Fruit fly (Drosophila melanogaster) whole organism, wandering third instar larva: ENCODE results near the gene Sgs1.

Experiments
- Abd-B ChIP-seq: fragments of >200 bp; optimal IDR thresholded peaks from 2 replicates; lab custom pipeline; 2017; ENCODE audit warnings: missing biosample characterization, missing genetic modification characterization
- CG32264 ChIP-seq: fragments of 200-800 bp; sonication (Bioruptor generic); optimal IDR thresholded peaks from 2 replicates; lab custom pipeline; 2016; ENCODE audit warnings: missing biosample characterization, missing genetic modification characterization
- CG9705 ChIP-seq: fragments of 200-800 bp; sonication (Bioruptor generic); optimal IDR thresholded peaks from 2 replicates; lab custom pipeline; 2018; ENCODE audit warnings: missing biosample characterization, mild to moderate bottlenecking, missing genetic modification characterization
- CrebA ChIP-seq: fragments of 200-800 bp; sonication (Bioruptor generic); optimal IDR thresholded peaks from 2 replicates; lab custom pipeline; 2016; ENCODE audit warnings: missing biosample characterization, mild to moderate bottlenecking, missing genetic modification characterization, borderline replicate concordance
- Dfd ChIP-seq: fragments of >200 bp; optimal IDR thresholded peaks from 2 replicates; lab custom pipeline; 2017; ENCODE audit warnings: missing biosample characterization, missing genetic modification characterization
- Dif ChIP-seq: fragments of 200-275, 200-300 bp; sonication (Bioruptor generic); optimal IDR thresholded peaks from 2 replicates; lab custom pipeline; 2018; ENCODE audit warnings: missing biosample characterization, missing genetic modification characterization; ENCODE audit not compliant: partially characterized antibody
- GATAd ChIP-seq: sonication (Bioruptor generic); optimal IDR thresholded peaks from 2 replicates; lab custom pipeline; 2016; ENCODE audit warnings: missing biosample characterization, missing genetic modification characterization
- HLH106 ChIP-seq: fragments of 200-800 bp; optimal IDR thresholded peaks from 3 replicates; lab custom pipeline; 2019; ENCODE audit warnings: missing biosample characterization, mild to moderate bottlenecking, missing genetic modification characterization, moderate library complexity
- Hnf4 ChIP-seq: fragments of 200-800 bp; sonication (Bioruptor generic); optimal IDR thresholded peaks from 2 replicates; lab custom pipeline; 2016; ENCODE audit warnings: missing biosample characterization, mild to moderate bottlenecking, missing genetic modification characterization
- Hr78 ChIP-seq: fragments of >200 bp; optimal IDR thresholded peaks from 2 replicates; lab custom pipeline; 2017; ENCODE audit warnings: missing biosample characterization, missing genetic modification characterization
- Hr83 ChIP-seq: fragments of 200-300 bp; sonication (Bioruptor generic); optimal IDR thresholded peaks from 2 replicates; lab custom pipeline; 2016; ENCODE audit warnings: missing biosample characterization, mild to moderate bottlenecking, missing genetic modification characterization, moderate library complexity; ENCODE audit not compliant: poor library complexity, severe bottlenecking
- Jra ChIP-seq: sonication (Bioruptor generic); optimal IDR thresholded peaks from 2 replicates; lab custom pipeline; 2016; ENCODE audit warnings: missing biosample characterization, missing genetic modification characterization
- Mio ChIP-seq: sonication (Bioruptor generic); optimal IDR thresholded peaks from 2 replicates; lab custom pipeline; 2016; ENCODE audit warnings: missing biosample characterization, missing genetic modification characterization
- Myc ChIP-seq: fragments of >200 bp; optimal IDR thresholded peaks from 2 replicates; lab custom pipeline; 2017
- N ChIP-seq: fragments of >200 bp; optimal IDR thresholded peaks from 2 replicates; lab custom pipeline; 2018; ENCODE audit warnings: missing biosample characterization, missing external identifiers, missing genetic modification characterization
- OdsH ChIP-seq: fragments of 200-800 bp; sonication (Bioruptor generic); optimal IDR thresholded peaks from 2 replicates; lab custom pipeline; 2016; ENCODE audit warnings: missing biosample characterization, mild to moderate bottlenecking, missing genetic modification characterization
- Rel ChIP-seq, 2 experiments: fragments of 200-800 bp; sonication (Bioruptor generic) in 1 of 2; optimal IDR thresholded peaks; 2 replicates in 1 of 2; 3 replicates in 1 of 2; lab custom pipeline; 2016 to 2019; ENCODE audit warnings: mild to moderate bottlenecking in 2 of 2, missing biosample characterization in 2 of 2, missing genetic modification characterization in 2 of 2, moderate library complexity in 1 of 2
- Sp1 ChIP-seq: fragments of 200-800 bp; sonication (Bioruptor generic); optimal IDR thresholded peaks from 3 replicates; lab custom pipeline; 2019; ENCODE audit warnings: missing biosample characterization, mild to moderate bottlenecking, missing genetic modification characterization, moderate library complexity
- br ChIP-seq: fragments of 200-800 bp; sonication (Bioruptor generic); optimal IDR thresholded peaks from 2 replicates; lab custom pipeline; 2016; ENCODE audit warnings: missing biosample characterization, missing genetic modification characterization
- brk ChIP-seq: fragments of 200-800 bp; sonication (Bioruptor generic); optimal IDR thresholded peaks from 2 replicates; lab custom pipeline; 2016; ENCODE audit warnings: missing biosample characterization, mild to moderate bottlenecking, missing genetic modification characterization
- dl ChIP-seq, 2 experiments: fragments of 175-275, 200-275 bp in 1 of 2; fragments of 200-275 bp in 1 of 2; sonication (Bioruptor generic); optimal IDR thresholded peaks; lab custom pipeline; 2018; ENCODE audit warnings: mild to moderate bottlenecking in 2 of 2, missing biosample characterization in 2 of 2, missing genetic modification characterization in 2 of 2, moderate library complexity in 2 of 2; ENCODE audit not compliant: partially characterized antibody in 2 of 2, insufficient read depth in 1 of 2
- dmrt93B ChIP-seq: fragments of 200-800 bp; sonication (Bioruptor generic); optimal IDR thresholded peaks from 2 replicates; lab custom pipeline; 2018; ENCODE audit warnings: missing biosample characterization, mild to moderate bottlenecking, missing genetic modification characterization
- dsf ChIP-seq: sonication (Bioruptor generic); optimal IDR thresholded peaks from 2 replicates; lab custom pipeline; 2016; ENCODE audit warnings: missing biosample characterization, missing genetic modification characterization, borderline replicate concordance
- ey ChIP-seq: fragments of 200-800 bp; sonication (Bioruptor generic); optimal IDR thresholded peaks from 2 replicates; lab custom pipeline; 2016; ENCODE audit warnings: missing biosample characterization, missing genetic modification characterization
- foxo ChIP-seq, 2 experiments: fragments of 200-800 bp; sonication (Bioruptor generic); optimal IDR thresholded peaks; 2 replicates in 1 of 2; 3 replicates in 1 of 2; lab custom pipeline; 2016 to 2017; ENCODE audit warnings: missing biosample characterization in 2 of 2, missing genetic modification characterization in 2 of 2
- fru ChIP-seq: fragments of 200-800 bp; sonication (Bioruptor generic); optimal IDR thresholded peaks from 3 replicates; lab custom pipeline; 2016; ENCODE audit warnings: missing biosample characterization, mild to moderate bottlenecking, missing genetic modification characterization
- h ChIP-seq: fragments of 200-800 bp; sonication (Bioruptor generic); optimal IDR thresholded peaks from 3 replicates; lab custom pipeline; 2016; ENCODE audit warnings: missing biosample characterization, mild to moderate bottlenecking, missing genetic modification characterization
- jim ChIP-seq: fragments of 175-275, 200-325 bp; sonication (Bioruptor generic); optimal IDR thresholded peaks from 2 replicates; lab custom pipeline; 2016; ENCODE audit warnings: missing biosample characterization, mild to moderate bottlenecking, missing genetic modification characterization
- lola ChIP-seq: fragments of >200 bp; optimal IDR thresholded peaks from 2 replicates; lab custom pipeline; 2017; ENCODE audit warnings: missing biosample characterization, missing genetic modification characterization
- pan ChIP-seq: fragments of >200 bp; optimal IDR thresholded peaks from 2 replicates; lab custom pipeline; 2017
- psq ChIP-seq: fragments of 200-800 bp; sonication (Bioruptor generic); optimal IDR thresholded peaks from 3 replicates; lab custom pipeline; 2017; ENCODE audit warnings: missing biosample characterization, mild to moderate bottlenecking, missing genetic modification characterization, moderate library complexity
- sv ChIP-seq: fragments of 200-800 bp; sonication (Bioruptor generic); optimal IDR thresholded peaks from 3 replicates; lab custom pipeline; 2016; ENCODE audit warnings: missing biosample characterization, missing genetic modification characterization
- tai ChIP-seq: sonication (Bioruptor generic); optimal IDR thresholded peaks from 2 replicates; lab custom pipeline; 2016; ENCODE audit warnings: missing biosample characterization, missing genetic modification characterization
- usp ChIP-seq: fragments of >200 bp; optimal IDR thresholded peaks from 2 replicates; lab custom pipeline; 2017; ENCODE audit warnings: missing biosample characterization, missing genetic modification characterization
- woc ChIP-seq: sonication (Bioruptor generic); optimal IDR thresholded peaks from 2 replicates; lab custom pipeline; 2016; ENCODE audit warnings: missing biosample characterization, mild to moderate bottlenecking, missing genetic modification characterization

Gene Sgs1

dm6 chr2L:4916738-4917137 is 20.5 kb upstream of the Sgs1 start:
- TF ChIP-seq Dif = no peak
- TF ChIP-seq, all 38 proteins: peak for 0

- TF ChIP-seq HLH106 (tag; lab: Kevin White, UChicago) = no peak
Observed at dm6 chr2L:4928340-4928739, 8.9 kb upstream of the Sgs1 start.

dm6 chr2L:4930541-4930940 is 6.7 kb upstream of the Sgs1 start:
- TF ChIP-seq foxo (GFP tag; optimal IDR thresholded peaks at IDR 0.05; lab: Kevin White, UChicago) (no peak), CrebA (GFP tag; lab: Kevin White, UChicago) (no peak), N (GFP tag; lab: Kevin White, UChicago) (no peak), sv (GFP tag; lab: Kevin White, UChicago) (no peak), brk (GFP tag; lab: Kevin White, UChicago) (no peak), dsf (GFP tag; lab: Kevin White, UChicago) (no peak), h (GFP tag; lab: Kevin White, UChicago) (no peak), HLH106 (tag; lab: Kevin White, UChicago) (no peak), woc (no peak), dl (GFP tag; optimal IDR thresholded peaks at IDR 0.05; lab: Kevin White, UChicago; ENCODE audit: insufficient read depth in 1 of 2, partially characterized antibody in 2 of 2) (no peak), br (GFP tag; lab: Kevin White, UChicago) (no peak), dmrt93B (GFP tag; lab: Kevin White, UChicago) (no peak), Hr83 (no peak), fru (GFP tag; lab: Kevin White, UChicago) (no peak), CG32264 (GFP tag; lab: Kevin White, UChicago) (no peak), psq (GFP tag; lab: Kevin White, UChicago) (no peak)

dm6 chr2L:4932284-4932683 is 4.9 kb upstream of the Sgs1 start, which contains the start of gene hoe1:
Gene hoe1 (minus strand): TSS chr2L:4932384.
- no peak for TF ChIP-seq pan (lab: Kevin White, UChicago)

- TF ChIP-seq N (GFP tag; lab: Kevin White, UChicago) = no peak
- TF ChIP-seq sv (GFP tag; lab: Kevin White, UChicago) = no peak
- TF ChIP-seq dsf (GFP tag; lab: Kevin White, UChicago) = no peak
- no peak for TF ChIP-seq Myc (lab: Kevin White, UChicago)
- no peak for TF ChIP-seq dmrt93B (GFP tag; lab: Kevin White, UChicago)
- TF ChIP-seq Mio = no peak
- TF ChIP-seq foxo (GFP tag; optimal IDR thresholded peaks at IDR 0.05; lab: Kevin White, UChicago) = no peak
- TF ChIP-seq CG9705 = no peak
- TF ChIP-seq fru (GFP tag; lab: Kevin White, UChicago) = no peak
- TF ChIP-seq tai = no peak
- no peak for TF ChIP-seq usp (GFP tag; lab: Kevin White, UChicago)
- no peak for TF ChIP-seq Abd-B (GFP tag; lab: Kevin White, UChicago)
- TF ChIP-seq Hr78 (GFP tag; lab: Kevin White, UChicago) = no peak
- TF ChIP-seq Sp1 (GFP tag; lab: Kevin White, UChicago) = no peak
- no peak for TF ChIP-seq br (GFP tag; lab: Kevin White, UChicago)
- TF ChIP-seq Dfd (GFP tag; lab: Kevin White, UChicago) = no peak
- TF ChIP-seq, all 38 proteins: peak for 0
Observed at dm6 chr2L:4936325-4936869, 812 bp upstream of the Sgs1 start, which contains the start of gene hoe2. Gene hoe2 (minus strand): TSS chr2L:4936450.

DNA sequence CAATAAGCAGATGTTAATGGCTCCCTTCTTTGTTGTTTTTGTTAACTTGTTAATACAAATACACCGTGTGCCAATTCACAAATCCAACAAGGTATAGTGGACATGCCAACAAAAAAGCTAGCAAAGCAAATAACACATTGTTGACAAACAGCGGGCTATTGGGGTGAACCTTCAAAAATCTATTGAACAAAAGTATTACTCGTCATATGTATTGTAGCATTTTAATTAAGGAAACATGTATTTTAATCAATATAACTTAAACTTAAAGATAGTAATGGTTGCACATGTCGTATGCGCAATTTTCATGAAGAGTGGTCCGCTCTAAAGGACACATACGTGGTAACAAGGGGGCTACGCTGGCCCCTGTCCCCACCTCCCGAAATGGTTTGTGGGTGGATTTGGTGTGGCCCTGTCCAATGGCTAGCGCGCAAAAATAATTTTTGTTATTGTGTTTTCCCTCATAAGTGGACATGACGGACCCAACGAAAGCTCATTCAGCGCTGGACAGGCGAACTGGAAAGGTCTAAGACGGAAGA is 5.1 kb downstream of the Sgs1 start, which contains the start of gene synr:
Gene synr (plus strand): TSS at position 486 of the 536 bp plus-strand sequence.
- TF ChIP-seq ey (no peak), HLH106 (tag; lab: Kevin White, UChicago) (no peak), GATAd (GFP tag; lab: Kevin White, UChicago) (no peak), dsf (GFP tag; lab: Kevin White, UChicago) (no peak), Jra (no peak), OdsH (GFP tag; lab: Kevin White, UChicago) (no peak), Rel (GFP tag; optimal IDR thresholded peaks at IDR 0.05; lab: Kevin White, UChicago) (no peak), Rel (tag; optimal IDR thresholded peaks at IDR 0.05; lab: Kevin White, UChicago) (no peak), jim (GFP tag; lab: Kevin White, UChicago) (no peak), Hnf4 (GFP tag; lab: Kevin White, UChicago) (no peak), lola (no peak), Myc (lab: Kevin White, UChicago) (no peak), pan (lab: Kevin White, UChicago) (no peak), brk (GFP tag; lab: Kevin White, UChicago) (no peak), br (GFP tag; lab: Kevin White, UChicago) (no peak), Sp1 (GFP tag; lab: Kevin White, UChicago) (no peak), usp (GFP tag; lab: Kevin White, UChicago) (no peak)
- TF ChIP-seq, all 38 proteins: peak for 0
